Fruit fly (Drosophila melanogaster) Kc167 (cell line): ENCODE results near the gene CG8420.

Experiments
- Myc ChIP-seq: fragments of >200 bp; optimal IDR thresholded peaks from 2 replicates; lab custom pipeline; 2017; ENCODE audit warnings: missing external identifiers
- Sin3A ChIP-seq: fragments of >200 bp; optimal IDR thresholded peaks from 2 replicates; lab custom pipeline; 2018; ENCODE audit warnings: missing external identifiers

- TF ChIP-seq Sin3A (no peak), Myc (lab: Kevin White, UChicago) (no peak)
These were observed 11.6 kb upstream of the CG8420 start for dm6 chr3R:9234756-9235255.
